Fruit fly (Drosophila melanogaster): Measurements from ENCODE around the gene CG7953.

The CG7953 gene

dm6 chr2L:13820176-13820575, 27.5 kb upstream of the CG7953 start:
- TF ChIP-seq psq (optimal IDR thresholded peaks at IDR 0.05) (no peak), Sin3A (optimal IDR thresholded peaks at IDR 0.05) (no peak), ttk (optimal IDR thresholded peaks at IDR 0.05) (no peak), insv (optimal IDR thresholded peaks at IDR 0.05) (no peak), Myc (optimal IDR thresholded peaks at IDR 0.05) (no peak), h (optimal IDR thresholded peaks at IDR 0.05) (no peak)

- no peak for TF ChIP-seq Sin3A (optimal IDR thresholded peaks at IDR 0.05)
- TF ChIP-seq h (optimal IDR thresholded peaks at IDR 0.05), result no peak
- no peak for TF ChIP-seq psq (optimal IDR thresholded peaks at IDR 0.05)
- TF ChIP-seq Myc (optimal IDR thresholded peaks at IDR 0.05), result no peak
- no peak for TF ChIP-seq ttk (optimal IDR thresholded peaks at IDR 0.05)
- no peak for TF ChIP-seq insv (optimal IDR thresholded peaks at IDR 0.05)
Measured at dm6 chr2L:13820948-13821347, 26.8 kb upstream of the CG7953 start, which contains the start of gene b. Gene b, plus strand, starts transcription at chr2L:13821248.

dm6 chr2L:13827557-13827956, 20.2 kb upstream of the CG7953 start, which contains the start of gene PolG1:
Gene PolG1, minus strand, starts transcription at chr2L:13827772.
- no peak for TF ChIP-seq psq (optimal IDR thresholded peaks at IDR 0.05)
- no peak for TF ChIP-seq Myc (optimal IDR thresholded peaks at IDR 0.05)
- no peak for TF ChIP-seq h (optimal IDR thresholded peaks at IDR 0.05)
- no peak for TF ChIP-seq Sin3A (optimal IDR thresholded peaks at IDR 0.05)
- no peak for TF ChIP-seq insv (optimal IDR thresholded peaks at IDR 0.05)
- no peak for TF ChIP-seq ttk (optimal IDR thresholded peaks at IDR 0.05)

dm6 chr2L:13829540-13829939, 18.2 kb upstream of the CG7953 start, which contains the start of the genes Arpc1 and Orc5:
Gene Arpc1, minus strand, starts transcription at chr2L:13829741.
Gene Orc5, plus strand, starts transcription at chr2L:13829837.
- TF ChIP-seq insv (optimal IDR thresholded peaks at IDR 0.05) (no peak), Myc (optimal IDR thresholded peaks at IDR 0.05) (no peak), Sin3A (optimal IDR thresholded peaks at IDR 0.05) (no peak), psq (optimal IDR thresholded peaks at IDR 0.05) (no peak), h (optimal IDR thresholded peaks at IDR 0.05) (no peak), ttk (optimal IDR thresholded peaks at IDR 0.05) (no peak)

- TF ChIP-seq Sin3A (optimal IDR thresholded peaks at IDR 0.05), result no peak
- no peak for TF ChIP-seq insv (optimal IDR thresholded peaks at IDR 0.05)
- no peak for TF ChIP-seq h (optimal IDR thresholded peaks at IDR 0.05)
- TF ChIP-seq Myc (optimal IDR thresholded peaks at IDR 0.05), result no peak
- no peak for TF ChIP-seq psq (optimal IDR thresholded peaks at IDR 0.05)
- no peak for TF ChIP-seq ttk (optimal IDR thresholded peaks at IDR 0.05)
Measured at dm6 chr2L:13833058-13833457, 14.7 kb upstream of the CG7953 start, which contains the start of the genes GatC, PolG2 and Polr2C. Gene GatC, minus strand, starts transcription at chr2L:13833105. Gene PolG2, minus strand, starts transcription at chr2L:13833105. Gene Polr2C, plus strand, starts transcription at chr2L:13833337.

- TF ChIP-seq h (optimal IDR thresholded peaks at IDR 0.05), result no peak
- TF ChIP-seq Myc (optimal IDR thresholded peaks at IDR 0.05), result no peak
- no peak for TF ChIP-seq ttk (optimal IDR thresholded peaks at IDR 0.05)
- no peak for TF ChIP-seq psq (optimal IDR thresholded peaks at IDR 0.05)
- peak; percentile 60 for TF ChIP-seq Sin3A (optimal IDR thresholded peaks at IDR 0.05)
- no peak for TF ChIP-seq insv (optimal IDR thresholded peaks at IDR 0.05)
Measured at dm6 chr2L:13835002-13835910, 12.5 kb upstream of the CG7953 start, which contains the start of the genes mRpS23 and CenG1A. Gene mRpS23, minus strand, starts transcription at chr2L:13835072. Gene CenG1A, plus strand, starts transcription at chr2L:13835564.

dm6 chr2L:13835959-13836358, 11.8 kb upstream of the CG7953 start:
- TF ChIP-seq insv (optimal IDR thresholded peaks at IDR 0.05), result no peak
- no peak for TF ChIP-seq ttk (optimal IDR thresholded peaks at IDR 0.05)
- no peak for TF ChIP-seq psq (optimal IDR thresholded peaks at IDR 0.05)
- no peak for TF ChIP-seq Myc (optimal IDR thresholded peaks at IDR 0.05)
- no peak for TF ChIP-seq Sin3A (optimal IDR thresholded peaks at IDR 0.05)
- TF ChIP-seq h (optimal IDR thresholded peaks at IDR 0.05), result no peak

- TF ChIP-seq ttk (optimal IDR thresholded peaks at IDR 0.05) (no peak), insv (optimal IDR thresholded peaks at IDR 0.05) (no peak), psq (optimal IDR thresholded peaks at IDR 0.05) (no peak), Myc (optimal IDR thresholded peaks at IDR 0.05) (no peak), Sin3A (optimal IDR thresholded peaks at IDR 0.05) (no peak), h (optimal IDR thresholded peaks at IDR 0.05) (no peak)
Measured at dm6 chr2L:13837579-13837978, 10.1 kb upstream of the CG7953 start.

dm6 chr2L:13838647-13839390, 8.9 kb upstream of the CG7953 start:
- TF ChIP-seq h (optimal IDR thresholded peaks at IDR 0.05) (no peak), psq (optimal IDR thresholded peaks at IDR 0.05) (no peak), Sin3A (optimal IDR thresholded peaks at IDR 0.05) (no peak), Myc (optimal IDR thresholded peaks at IDR 0.05) (no peak), insv (optimal IDR thresholded peaks at IDR 0.05) (no peak), ttk (optimal IDR thresholded peaks at IDR 0.05) (no peak)

dm6 chr2L:13839744-13840151, 8.0 kb upstream of the CG7953 start:
- TF ChIP-seq Sin3A (optimal IDR thresholded peaks at IDR 0.05), result no peak
- no peak for TF ChIP-seq insv (optimal IDR thresholded peaks at IDR 0.05)
- TF ChIP-seq h (optimal IDR thresholded peaks at IDR 0.05), result no peak
- TF ChIP-seq psq (optimal IDR thresholded peaks at IDR 0.05), result no peak
- TF ChIP-seq ttk (optimal IDR thresholded peaks at IDR 0.05), result no peak
- no peak for TF ChIP-seq Myc (optimal IDR thresholded peaks at IDR 0.05)

dm6 chr2L:13841508-13841907, 6.2 kb upstream of the CG7953 start, which contains the start of gene CG33307:
Gene CG33307, minus strand, starts transcription at chr2L:13841520.
- TF ChIP-seq ttk (optimal IDR thresholded peaks at IDR 0.05) (no peak), Sin3A (optimal IDR thresholded peaks at IDR 0.05) (no peak), psq (optimal IDR thresholded peaks at IDR 0.05) (no peak), Myc (optimal IDR thresholded peaks at IDR 0.05) (no peak), h (optimal IDR thresholded peaks at IDR 0.05) (no peak), insv (optimal IDR thresholded peaks at IDR 0.05) (no peak)
